Fruit fly (Drosophila melanogaster) whole organism, embryonic: ENCODE measurements around the gene CG16959.

ENCODE experiments used
- CG10267 ChIP-seq: fragments of 200-800 bp; sonication (Bioruptor generic); optimal IDR thresholded peaks from 2 replicates; lab custom pipeline; 2018; ENCODE audit warnings: missing biosample characterization, mild to moderate bottlenecking, missing genetic modification characterization, moderate library complexity
- CG10979 ChIP-seq: fragments of 200-800 bp; sonication (Bioruptor generic); optimal IDR thresholded peaks from 2 replicates; lab custom pipeline; 2018; ENCODE audit warnings: missing biosample characterization, mild to moderate bottlenecking, missing genetic modification characterization, moderate library complexity
- CG12391 ChIP-seq: fragments of 200-800 bp; sonication (Bioruptor generic); optimal IDR thresholded peaks from 3 replicates; lab custom pipeline; 2018; ENCODE audit warnings: missing biosample characterization, mild to moderate bottlenecking, missing genetic modification characterization, moderate library complexity
- CG15696 ChIP-seq: fragments of 200-800 bp; sonication (Bioruptor generic); optimal IDR thresholded peaks from 2 replicates; lab custom pipeline; 2019; ENCODE audit warnings: missing biosample characterization, mild to moderate bottlenecking, missing genetic modification characterization, moderate library complexity
- CG1602 ChIP-seq: fragments of 200-800 bp; sonication (Bioruptor generic); optimal IDR thresholded peaks from 3 replicates; lab custom pipeline; 2016; ENCODE audit warnings: missing biosample characterization, missing genetic modification characterization
- CG18262 ChIP-seq: fragments of 200-800 bp; optimal IDR thresholded peaks from 3 replicates; lab custom pipeline; 2019; ENCODE audit warnings: missing biosample characterization, mild to moderate bottlenecking, missing genetic modification characterization, moderate library complexity
- CG2712 ChIP-seq: fragments of 200-800 bp; optimal IDR thresholded peaks from 3 replicates; lab custom pipeline; 2019; ENCODE audit warnings: missing biosample characterization, mild to moderate bottlenecking, missing genetic modification characterization, moderate library complexity
- CG31441 ChIP-seq: fragments of 200-800 bp; sonication (Bioruptor generic); IDR thresholded peaks from 2 replicates; pipeline ENCODE4 v1.3.6; 2022; ENCODE audit warnings: missing biosample characterization, missing genetic modification characterization
- CG8765 ChIP-seq: fragments of 200-800 bp; sonication (Bioruptor generic); IDR thresholded peaks from 2 replicates; pipeline ENCODE4 v1.3.6; 2022; ENCODE audit warnings: missing biosample characterization, missing genetic modification characterization
- CG8924 ChIP-seq: fragments of 200-800 bp; optimal IDR thresholded peaks from 3 replicates; lab custom pipeline; 2019; ENCODE audit warnings: missing biosample characterization, mild to moderate bottlenecking, missing genetic modification characterization, moderate library complexity
- CG9215 ChIP-seq: fragments of 200-800 bp; sonication (Bioruptor generic); IDR thresholded peaks from 2 replicates; pipeline ENCODE4 v1.3.6; 2022; ENCODE audit warnings: missing biosample characterization, missing genetic modification characterization
- CG9437 ChIP-seq: fragments of 200-800 bp; sonication (Bioruptor generic); optimal IDR thresholded peaks from 2 replicates; lab custom pipeline; 2018; ENCODE audit warnings: missing biosample characterization, mild to moderate bottlenecking, missing genetic modification characterization
- CG9727 ChIP-seq: fragments of 200-800 bp; sonication (Bioruptor generic); optimal IDR thresholded peaks from 3 replicates; lab custom pipeline; 2017; ENCODE audit warnings: missing biosample characterization, mild to moderate bottlenecking, missing genetic modification characterization
- D19A ChIP-seq: fragments of 200-800 bp; optimal IDR thresholded peaks from 3 replicates; lab custom pipeline; 2019; ENCODE audit warnings: missing biosample characterization, mild to moderate bottlenecking, missing genetic modification characterization, moderate library complexity
- Fer1 ChIP-seq: fragments of 200-800 bp; sonication (Bioruptor generic); optimal IDR thresholded peaks from 2 replicates; lab custom pipeline; 2017; ENCODE audit warnings: missing biosample characterization, mild to moderate bottlenecking, missing genetic modification characterization
- HLH4C ChIP-seq: fragments of 200-800 bp; sonication (Bioruptor generic); IDR thresholded peaks from 3 replicates; pipeline ENCODE4 v1.3.6; 2022; ENCODE audit warnings: missing biosample characterization, missing genetic modification characterization; ENCODE audit not compliant: partially characterized antibody
- Meics ChIP-seq: fragments of 200-800 bp; sonication (Bioruptor generic); optimal IDR thresholded peaks from 2 replicates; lab custom pipeline; 2017; ENCODE audit warnings: missing biosample characterization, mild to moderate bottlenecking, missing genetic modification characterization
- Nf-YA ChIP-seq: fragments of 200-800 bp; sonication (Bioruptor generic); IDR thresholded peaks from 2 replicates; pipeline ENCODE4 v1.3.6; 2022; ENCODE audit warnings: missing biosample characterization, missing genetic modification characterization
- Ptx1 ChIP-seq: fragments of 200-800 bp; sonication (Bioruptor generic); IDR thresholded peaks from 2 replicates; pipeline ENCODE4 v1.3.6; 2022; ENCODE audit warnings: missing biosample characterization, missing genetic modification characterization
- Sox102F ChIP-seq: fragments of 200-800 bp; sonication (Bioruptor generic); optimal IDR thresholded peaks from 2 replicates; lab custom pipeline; 2018; ENCODE audit warnings: missing biosample characterization, mild to moderate bottlenecking, missing genetic modification characterization, moderate library complexity
- Trl ChIP-seq, 3 experiments: fragments of >200 bp in 2 of 3; fragments of 200-800 bp in 1 of 3; sonication (Bioruptor generic) in 1 of 3; optimal IDR thresholded peaks; 2 replicates in 1 of 3; 3 replicates in 2 of 3; lab custom pipeline; 2016 to 2017; ENCODE audit warnings: missing biosample characterization in 1 of 3, missing genetic modification characterization in 1 of 3
- Vsx1 ChIP-seq: fragments of 200-800 bp; sonication (Bioruptor generic); optimal IDR thresholded peaks from 2 replicates; lab custom pipeline; 2017; ENCODE audit warnings: missing biosample characterization, mild to moderate bottlenecking, missing genetic modification characterization, missing genetic modification reagents
- Xrp1 ChIP-seq: fragments of 200-800 bp; sonication (Bioruptor generic); IDR thresholded peaks from 2 replicates; pipeline ENCODE4 v1.3.6; 2022; ENCODE audit warnings: missing biosample characterization, missing genetic modification characterization
- ash1 ChIP-seq: fragments of 200-800 bp; sonication (Bioruptor generic); optimal IDR thresholded peaks from 2 replicates; lab custom pipeline; 2018; ENCODE audit warnings: missing biosample characterization, mild to moderate bottlenecking, missing genetic modification characterization
- bsh ChIP-seq, 2 experiments: fragments of 200-800 bp; sonication (Bioruptor generic); optimal IDR thresholded peaks; 2 replicates each; lab custom pipeline; 2017 to 2018; ENCODE audit warnings: mild to moderate bottlenecking in 2 of 2, missing biosample characterization in 2 of 2, missing genetic modification characterization in 2 of 2, moderate library complexity in 1 of 2
- dmrt11E ChIP-seq: fragments of 200-800 bp; sonication (Bioruptor generic); optimal IDR thresholded peaks from 3 replicates; lab custom pipeline; 2018; ENCODE audit warnings: missing biosample characterization, mild to moderate bottlenecking, missing genetic modification characterization, moderate library complexity
- dmrt99B ChIP-seq: fragments of 200-800 bp; sonication (Bioruptor generic); optimal IDR thresholded peaks from 2 replicates; lab custom pipeline; 2018; ENCODE audit warnings: missing biosample characterization, mild to moderate bottlenecking, missing genetic modification characterization, moderate library complexity
- exex ChIP-seq: fragments of 200-800 bp; sonication (Bioruptor generic); optimal IDR thresholded peaks from 4 replicates; lab custom pipeline; 2018; ENCODE audit warnings: missing biosample characterization, mild to moderate bottlenecking, missing genetic modification characterization, moderate library complexity
- fd96Cb ChIP-seq: fragments of 200-800 bp; sonication (Bioruptor generic); optimal IDR thresholded peaks from 2 replicates; lab custom pipeline; 2018; ENCODE audit warnings: missing biosample characterization, mild to moderate bottlenecking, missing genetic modification characterization, moderate library complexity
- gem ChIP-seq: fragments of 200-800 bp; sonication (Bioruptor generic); optimal IDR thresholded peaks from 2 replicates; lab custom pipeline; 2019; ENCODE audit warnings: missing biosample characterization, mild to moderate bottlenecking, missing genetic modification characterization, moderate library complexity
- grau ChIP-seq: fragments of 200-800 bp; optimal IDR thresholded peaks from 3 replicates; lab custom pipeline; 2019; ENCODE audit warnings: missing biosample characterization, mild to moderate bottlenecking, missing genetic modification characterization, moderate library complexity
- ken ChIP-seq: fragments of 200-800 bp; sonication (Bioruptor generic); IDR thresholded peaks from 3 replicates; pipeline ENCODE4 v1.3.6; 2022; ENCODE audit warnings: missing biosample characterization, missing genetic modification characterization
- lola ChIP-seq, 3 experiments: fragments of >200 bp in 2 of 3; fragments of 200-800 bp in 1 of 3; sonication (Bioruptor generic) in 1 of 3; optimal IDR thresholded peaks; 2 replicates each; lab custom pipeline; 2017 to 2019; ENCODE audit warnings: missing biosample characterization in 3 of 3, missing genetic modification characterization in 3 of 3, mild to moderate bottlenecking in 1 of 3, moderate library complexity in 1 of 3
- lov ChIP-seq, 2 experiments: fragments of 200-800 bp in 1 of 2; fragments of >200 bp in 1 of 2; sonication (Bioruptor generic) in 1 of 2; IDR thresholded peaks in 1 of 2; optimal IDR thresholded peaks in 1 of 2; 2 replicates in 1 of 2; 3 replicates in 1 of 2; pipeline versions ENCODE4 v1.3.6 to Lab custom; 2017 to 2022; ENCODE audit warnings: missing biosample characterization in 1 of 2, missing genetic modification characterization in 1 of 2
- phol ChIP-seq: fragments of 200-800 bp; sonication (Bioruptor generic); optimal IDR thresholded peaks from 3 replicates; lab custom pipeline; 2018; ENCODE audit warnings: missing biosample characterization, mild to moderate bottlenecking, missing genetic modification characterization, moderate library complexity
- pita ChIP-seq: fragments of 200-800 bp; sonication (Bioruptor generic); optimal IDR thresholded peaks from 2 replicates; lab custom pipeline; 2017; ENCODE audit warnings: missing biosample characterization, mild to moderate bottlenecking, missing genetic modification characterization
- repo ChIP-seq: fragments of 200-800 bp; sonication (Bioruptor generic); optimal IDR thresholded peaks from 2 replicates; lab custom pipeline; 2016; ENCODE audit warnings: missing biosample characterization, missing genetic modification characterization
- sens ChIP-seq: fragments of 200-800 bp; sonication (Bioruptor generic); peaks from one replicate; lab custom pipeline; 2016; ENCODE audit warnings: missing biosample characterization, missing genetic modification characterization
- tna ChIP-seq: fragments of 200-800 bp; sonication (Bioruptor generic); IDR thresholded peaks from 2 replicates; pipeline ENCODE4 v1.3.6; 2022; ENCODE audit warnings: missing biosample characterization, missing genetic modification characterization; ENCODE audit not compliant: partially characterized antibody
- trem ChIP-seq: fragments of 200-800 bp; optimal IDR thresholded peaks from 3 replicates; lab custom pipeline; 2019; ENCODE audit warnings: missing biosample characterization, mild to moderate bottlenecking, missing genetic modification characterization, moderate library complexity
- trh ChIP-seq: fragments of 200-800 bp; sonication (Bioruptor generic); optimal IDR thresholded peaks from 2 replicates; lab custom pipeline; 2016; ENCODE audit warnings: missing biosample characterization, missing genetic modification characterization
- zf30C ChIP-seq: fragments of 200-800 bp; sonication (Bioruptor generic); optimal IDR thresholded peaks from 3 replicates; lab custom pipeline; 2018; ENCODE audit warnings: missing biosample characterization, mild to moderate bottlenecking, missing genetic modification characterization

CG16959 gene

dm6 chr3L:15174823-15175222 is 49.7 kb upstream of the CG16959 start (continued):
- no peak for TF ChIP-seq tna (GFP tag; lab: Robert Waterston, UW)
- TF ChIP-seq CG2712 (tag; lab: Kevin White, UChicago) = peak; percentile 78
- peak; percentile 23 for TF ChIP-seq CG8924 (tag; lab: Kevin White, UChicago)
- no peak for TF ChIP-seq CG8765 (GFP tag; lab: Robert Waterston, UW)
- no peak for TF ChIP-seq CG9215 (GFP tag; lab: Robert Waterston, UW)
- TF ChIP-seq lola (GFP tag; optimal IDR thresholded peaks at IDR 0.05; lab: Kevin White, UChicago) = peak in 1 of 3 experiments; percentile 84
- peak; percentile 23 for TF ChIP-seq CG1602
- no peak for TF ChIP-seq zf30C (GFP tag; lab: Kevin White, UChicago)
- TF ChIP-seq ken (GFP tag; lab: Robert Waterston, UW) = no peak
- TF ChIP-seq Nf-YA (GFP tag; lab: Robert Waterston, UW) = no peak
- no peak for TF ChIP-seq Trl (optimal IDR thresholded peaks at IDR 0.05; lab: Kevin White, UChicago)
- no peak for TF ChIP-seq Trl (GFP tag; optimal IDR thresholded peaks at IDR 0.05; lab: Kevin White, UChicago)
- TF ChIP-seq CG9437 (GFP tag; lab: Kevin White, UChicago) = peak; percentile 42
- peak; percentile 20 for TF ChIP-seq fd96Cb (tag; lab: Kevin White, UChicago)
- no peak for TF ChIP-seq trh (GFP tag; lab: Kevin White, UChicago)
- TF ChIP-seq dmrt11E (tag; lab: Kevin White, UChicago) = peak; percentile 77
- TF ChIP-seq, all 482 proteins: peak for 53

- no peak for TF ChIP-seq HLH4C (GFP tag; lab: Robert Waterston, UW)
- peak; percentile 8 for TF ChIP-seq grau (tag; lab: Kevin White, UChicago)
- peak; percentile 40 for TF ChIP-seq CG2712 (tag; lab: Kevin White, UChicago)
- TF ChIP-seq lola (GFP tag; optimal IDR thresholded peaks at IDR 0.05; lab: Kevin White, UChicago) = peak in 1 of 3 experiments; percentile 9
- no peak for TF ChIP-seq Vsx1 (GFP tag; lab: Kevin White, UChicago)
- no peak for TF ChIP-seq pita (GFP tag; lab: Kevin White, UChicago)
- TF ChIP-seq dmrt11E (tag; lab: Kevin White, UChicago) = peak; percentile 39
- TF ChIP-seq phol (tag; lab: Kevin White, UChicago) = peak; percentile 38
- 0 out of 2 replicates have a peak, but pooled peaks have one; percentile 14 for TF ChIP-seq CG31441 (GFP tag; lab: Robert Waterston, UW)
- TF ChIP-seq Fer1 = no peak
- TF ChIP-seq CG15696 (tag; lab: Kevin White, UChicago) = peak; percentile 6
- TF ChIP-seq D19A (tag; lab: Kevin White, UChicago) = peak; percentile 24
- no peak for TF ChIP-seq Ptx1 (GFP tag; lab: Robert Waterston, UW)
- no peak for TF ChIP-seq Meics (GFP tag; lab: Kevin White, UChicago)
- 0 out of 2 replicates have a peak, but pooled peaks have one; percentile 19 for TF ChIP-seq Xrp1
- peak; percentile 41 for TF ChIP-seq gem
- TF ChIP-seq repo = no peak
- TF ChIP-seq CG10267 (tag; lab: Kevin White, UChicago) = peak; percentile 2
- TF ChIP-seq trem (tag; lab: Kevin White, UChicago) = peak; percentile 5
- peak; percentile 17 for TF ChIP-seq CG12391 (tag; lab: Kevin White, UChicago)
- TF ChIP-seq sens (GFP tag; lab: Kevin White, UChicago) = peak; percentile 58
- peak; percentile 20 for TF ChIP-seq dmrt99B (tag; lab: Kevin White, UChicago)
- TF ChIP-seq bsh (GFP tag; optimal IDR thresholded peaks at IDR 0.05; lab: Kevin White, UChicago) = peak; percentile 31 to 36
- TF ChIP-seq CG9727 (GFP tag; lab: Kevin White, UChicago) = peak; percentile 1
- TF ChIP-seq ash1 (GFP tag; lab: Kevin White, UChicago) = no peak
- TF ChIP-seq CG18262 (tag; lab: Kevin White, UChicago) = peak; percentile 37
- TF ChIP-seq exex = no peak
- TF ChIP-seq lov (optimal IDR thresholded peaks at IDR 0.05; lab: Kevin White, UChicago) = no peak
- TF ChIP-seq lov (GFP tag; IDR thresholded peaks at IDR 0.05; lab: Robert Waterston, UW) = no peak
- TF ChIP-seq Sox102F = peak; percentile 4
- TF ChIP-seq CG10979 (tag; lab: Kevin White, UChicago) = peak; percentile 47
Measured at dm6 chr3L:15174086-15174485, 49.0 kb upstream of the CG16959 start.
